Worm (Caenorhabditis elegans): ENCODE measurements around the gene Y55H10A.2.

Gene Y55H10A.2

ce11 chrIV:3352019-3352418, 11.3 kb upstream of the Y55H10A.2 start:
- TF ChIP-seq ref-1 (GFP tag; conservative IDR thresholded peaks at IDR 0.05) = no peak
- TF ChIP-seq ztf-29 (GFP tag; IDR thresholded peaks at IDR 0.05) = no peak
- no peak for TF ChIP-seq flt-1 (GFP tag; IDR thresholded peaks at IDR 0.05)
- TF ChIP-seq tab-1 (GFP tag; IDR thresholded peaks at IDR 0.05) = no peak
- no peak for TF ChIP-seq T22C8.4 (GFP tag; IDR thresholded peaks at IDR 0.05)
- TF ChIP-seq med-1 (GFP tag; optimal IDR thresholded peaks at IDR 0.05; ENCODE audit: insufficient read depth) = no peak
- no peak for TF ChIP-seq klf-2 (GFP tag; conservative IDR thresholded peaks at IDR 0.05)
- no peak for TF ChIP-seq ztf-23 (GFP tag; IDR thresholded peaks at IDR 0.05)
- TF ChIP-seq cog-1 (tag; optimal IDR thresholded peaks at IDR 0.05) = no peak

ce11 chrIV:3354757-3355156, 8.6 kb upstream of the Y55H10A.2 start, which contains the start of gene F42A6.1:
F42A6.1 (plus strand) TSS chrIV:3355057.
- TF ChIP-seq klf-2 (GFP tag; conservative IDR thresholded peaks at IDR 0.05) (no peak), ztf-29 (GFP tag; IDR thresholded peaks at IDR 0.05) (no peak), flt-1 (GFP tag; IDR thresholded peaks at IDR 0.05) (no peak), tab-1 (GFP tag; IDR thresholded peaks at IDR 0.05) (no peak), cog-1 (tag; optimal IDR thresholded peaks at IDR 0.05) (no peak), T22C8.4 (GFP tag; IDR thresholded peaks at IDR 0.05) (no peak), ztf-23 (GFP tag; IDR thresholded peaks at IDR 0.05) (no peak), ref-1 (GFP tag; conservative IDR thresholded peaks at IDR 0.05) (no peak), med-1 (GFP tag; optimal IDR thresholded peaks at IDR 0.05; ENCODE audit: insufficient read depth) (no peak)

ce11 chrIV:3363784-3364183, 463 bp downstream of the Y55H10A.2 start:
- no peak for TF ChIP-seq ztf-23 (GFP tag; IDR thresholded peaks at IDR 0.05)
- no peak for TF ChIP-seq flt-1 (GFP tag; IDR thresholded peaks at IDR 0.05)
- no peak for TF ChIP-seq ref-1 (GFP tag; conservative IDR thresholded peaks at IDR 0.05)
- TF ChIP-seq klf-2 (GFP tag; conservative IDR thresholded peaks at IDR 0.05) = no peak
- TF ChIP-seq med-1 (GFP tag; optimal IDR thresholded peaks at IDR 0.05; ENCODE audit: insufficient read depth) = no peak

- TF ChIP-seq flt-1 (GFP tag; IDR thresholded peaks at IDR 0.05) (no peak), med-1 (GFP tag; optimal IDR thresholded peaks at IDR 0.05; ENCODE audit: insufficient read depth) (no peak), cog-1 (tag; optimal IDR thresholded peaks at IDR 0.05) (no peak)
These were observed 5.4 kb downstream of the Y55H10A.2 start, which contains the start of gene vha-19 for ce11 chrIV:3368638-3369247. vha-19 (plus strand) TSS chrIV:3369197.

ce11 chrIV:3373370-3373769, 10.0 kb downstream of the Y55H10A.2 start:
- no peak for TF ChIP-seq T22C8.4 (GFP tag; IDR thresholded peaks at IDR 0.05)
- TF ChIP-seq klf-2 (GFP tag; conservative IDR thresholded peaks at IDR 0.05) = no peak

ce11 chrIV:3378080-3378804, 14.9 kb downstream of the Y55H10A.2 start, which contains the start of gene otub-4:
otub-4 (minus strand) TSS chrIV:3378130.
- TF ChIP-seq ref-1 (GFP tag; conservative IDR thresholded peaks at IDR 0.05) = no peak
- no peak for TF ChIP-seq T22C8.4 (GFP tag; IDR thresholded peaks at IDR 0.05)
- TF ChIP-seq tab-1 (GFP tag; IDR thresholded peaks at IDR 0.05) = no peak
- no peak for TF ChIP-seq cog-1 (tag; optimal IDR thresholded peaks at IDR 0.05)
- TF ChIP-seq flt-1 (GFP tag; IDR thresholded peaks at IDR 0.05) = no peak
- TF ChIP-seq klf-2 (GFP tag; conservative IDR thresholded peaks at IDR 0.05) = no peak
- no peak for TF ChIP-seq med-1 (GFP tag; optimal IDR thresholded peaks at IDR 0.05; ENCODE audit: insufficient read depth)
- no peak for TF ChIP-seq ztf-29 (GFP tag; IDR thresholded peaks at IDR 0.05)
- TF ChIP-seq ztf-23 (GFP tag; IDR thresholded peaks at IDR 0.05) = no peak

ce11 chrIV:3382338-3382907, 19.1 kb downstream of the Y55H10A.2 start, which contains the start of gene B0546.3:
B0546.3 (minus strand) TSS chrIV:3382841.
- no peak for TF ChIP-seq med-1 (GFP tag; optimal IDR thresholded peaks at IDR 0.05; ENCODE audit: insufficient read depth)
- no peak for TF ChIP-seq klf-2 (GFP tag; conservative IDR thresholded peaks at IDR 0.05)
- TF ChIP-seq T22C8.4 (GFP tag; IDR thresholded peaks at IDR 0.05) = no peak
- TF ChIP-seq tab-1 (GFP tag; IDR thresholded peaks at IDR 0.05) = no peak

- TF ChIP-seq tab-1 (GFP tag; IDR thresholded peaks at IDR 0.05) = no peak
- no peak for TF ChIP-seq cog-1 (tag; optimal IDR thresholded peaks at IDR 0.05)
- no peak for TF ChIP-seq klf-2 (GFP tag; conservative IDR thresholded peaks at IDR 0.05)
- TF ChIP-seq ztf-29 (GFP tag; IDR thresholded peaks at IDR 0.05) = no peak
- no peak for TF ChIP-seq ztf-23 (GFP tag; IDR thresholded peaks at IDR 0.05)
- TF ChIP-seq med-1 (GFP tag; optimal IDR thresholded peaks at IDR 0.05; ENCODE audit: insufficient read depth) = no peak
- TF ChIP-seq flt-1 (GFP tag; IDR thresholded peaks at IDR 0.05) = no peak
- no peak for TF ChIP-seq ref-1 (GFP tag; conservative IDR thresholded peaks at IDR 0.05)
- TF ChIP-seq T22C8.4 (GFP tag; IDR thresholded peaks at IDR 0.05) = no peak
These were observed 19.9 kb downstream of the Y55H10A.2 start for ce11 chrIV:3383203-3383602.

- TF ChIP-seq cog-1 (tag; optimal IDR thresholded peaks at IDR 0.05) (no peak), klf-2 (GFP tag; conservative IDR thresholded peaks at IDR 0.05) (no peak), ztf-23 (GFP tag; IDR thresholded peaks at IDR 0.05) (no peak), med-1 (GFP tag; optimal IDR thresholded peaks at IDR 0.05; ENCODE audit: insufficient read depth) (no peak), tab-1 (GFP tag; IDR thresholded peaks at IDR 0.05) (no peak), ref-1 (GFP tag; conservative IDR thresholded peaks at IDR 0.05) (no peak)
These were observed 20.7 kb downstream of the Y55H10A.2 start, which contains the start of gene B0546.4 for ce11 chrIV:3384047-3384446. B0546.4 (minus strand) TSS chrIV:3384147.

ce11 chrIV:3384593-3384992, 21.3 kb downstream of the Y55H10A.2 start:
- TF ChIP-seq cog-1 (tag; optimal IDR thresholded peaks at IDR 0.05) (peak; percentile 62), med-1 (GFP tag; optimal IDR thresholded peaks at IDR 0.05; ENCODE audit: insufficient read depth) (no peak), flt-1 (GFP tag; IDR thresholded peaks at IDR 0.05) (no peak)

Data from whole organism, midembryonic.